Fruit fly (Drosophila melanogaster) whole organism, pupa: ENCODE results near the gene CG34268.

ENCODE experiments used
- CG12605 ChIP-seq: fragments of 200-800 bp; sonication (Bioruptor generic); IDR thresholded peaks from 2 replicates; pipeline ENCODE4 v1.3.6; 2022; ENCODE audit warnings: missing biosample characterization, missing genetic modification characterization
- CG13204 ChIP-seq: fragments of 200-800 bp; sonication (Bioruptor generic); optimal IDR thresholded peaks from 2 replicates; lab custom pipeline; 2018; ENCODE audit warnings: missing biosample characterization, mild to moderate bottlenecking, missing genetic modification characterization, moderate library complexity
- CG14655 ChIP-seq: fragments of 200-800 bp; sonication (Bioruptor generic); optimal IDR thresholded peaks from 3 replicates; lab custom pipeline; 2017; ENCODE audit warnings: mild to moderate bottlenecking, missing biosample characterization, missing genetic modification reagents, missing genetic modification characterization
- CG15710 ChIP-seq: fragments of 200-800 bp; sonication (Bioruptor generic); optimal IDR thresholded peaks from 2 replicates; lab custom pipeline; 2018; ENCODE audit warnings: missing biosample characterization, mild to moderate bottlenecking, missing genetic modification characterization, moderate library complexity
- CG34367 ChIP-seq: fragments of 200-800 bp; sonication (Bioruptor generic); optimal IDR thresholded peaks from 2 replicates; lab custom pipeline; 2018; ENCODE audit warnings: missing biosample characterization, mild to moderate bottlenecking, missing genetic modification characterization
- CG8159 ChIP-seq: fragments of 200-800 bp; sonication (Bioruptor generic); optimal IDR thresholded peaks from 3 replicates; lab custom pipeline; 2018; ENCODE audit warnings: missing biosample characterization, mild to moderate bottlenecking, missing genetic modification characterization, moderate library complexity
- CG9948 ChIP-seq: fragments of 200-800 bp; sonication (Bioruptor generic); optimal IDR thresholded peaks from 2 replicates; lab custom pipeline; 2018; ENCODE audit warnings: missing biosample characterization, mild to moderate bottlenecking, missing genetic modification characterization, moderate library complexity
- D1 ChIP-seq: fragments of 200-800 bp; sonication (Bioruptor generic); optimal IDR thresholded peaks from 2 replicates; lab custom pipeline; 2018; ENCODE audit warnings: missing biosample characterization, mild to moderate bottlenecking, missing genetic modification characterization, moderate library complexity
- EcR ChIP-seq: fragments of 200-800 bp; sonication (Bioruptor generic); optimal IDR thresholded peaks from 3 replicates; lab custom pipeline; 2019; ENCODE audit warnings: missing biosample characterization, missing genetic modification characterization, mild to moderate bottlenecking, moderate library complexity, missing genetic modification reagents
- Ets98B ChIP-seq: fragments of 200-800 bp; sonication (Bioruptor generic); IDR thresholded peaks from 2 replicates; pipeline ENCODE4 v1.3.6; 2022; ENCODE audit warnings: missing biosample characterization, missing genetic modification characterization
- Pif1A ChIP-seq: fragments of 200-800 bp; sonication (Bioruptor generic); optimal IDR thresholded peaks from 3 replicates; lab custom pipeline; 2016; ENCODE audit warnings: missing biosample characterization, missing genetic modification characterization
- Pif1B ChIP-seq: fragments of 200-800 bp; sonication (Bioruptor generic); optimal IDR thresholded peaks from 3 replicates; lab custom pipeline; 2016; ENCODE audit warnings: missing biosample characterization, missing genetic modification characterization
- fd96Ca ChIP-seq: fragments of 200-800 bp; sonication (Bioruptor generic); IDR thresholded peaks from 3 replicates; pipeline ENCODE4 v1.3.6; 2022; ENCODE audit warnings: missing biosample characterization, missing genetic modification characterization
- rn ChIP-seq: fragments of 200-800 bp; sonication (Bioruptor generic); IDR thresholded peaks from 2 replicates; pipeline ENCODE4 v1.3.6; 2022; ENCODE audit warnings: missing biosample characterization, missing genetic modification characterization

- no peak for TF ChIP-seq fd96Ca (GFP tag; lab: Robert Waterston, UW)
- no peak for TF ChIP-seq Ets98B
- no peak for TF ChIP-seq EcR (GFP tag; lab: Kevin White, UChicago)
- TF ChIP-seq Pif1B (GFP tag; lab: Kevin White, UChicago) = no peak
- TF ChIP-seq CG15710 = no peak
- no peak for TF ChIP-seq CG34367
- no peak for TF ChIP-seq CG14655
- no peak for TF ChIP-seq CG12605 (GFP tag; lab: Robert Waterston, UW)
- no peak for TF ChIP-seq CG9948 (tag; lab: Kevin White, UChicago)
- TF ChIP-seq CG13204 (GFP tag; lab: Kevin White, UChicago) = no peak
- TF ChIP-seq Pif1A = no peak
- TF ChIP-seq rn (GFP tag; lab: Robert Waterston, UW) = no peak
- no peak for TF ChIP-seq CG8159 (tag; lab: Kevin White, UChicago)
- TF ChIP-seq D1 (tag; lab: Kevin White, UChicago) = no peak
Observed at dm6 chr3L:473064-473463, 27.7 kb upstream of the CG34268 start.
